Worm (Caenorhabditis elegans) whole organism, mixed stage, embryonic: Measurements from ENCODE around the gene srx-12.

ENCODE experiments used
- M03D4.4 ChIP-seq: sonication (generic microtip); optimal IDR thresholded peaks from 2 replicates; lab custom pipeline; 2017; ENCODE audit warnings: mild to moderate bottlenecking, missing genetic modification characterization, missing compliant biosample characterization
- bed-3 ChIP-seq: fragments of 200-800 bp; sonication (Bioruptor generic); optimal IDR thresholded peaks from 3 replicates; lab custom pipeline; 2018; ENCODE audit warnings: mild to moderate bottlenecking, missing genetic modification characterization, moderate library complexity, missing compliant biosample characterization
- blmp-1 ChIP-seq: fragments of 150-350 bp; optimal IDR thresholded peaks from 2 replicates; lab custom pipeline; 2014; ENCODE audit warnings: missing biosample characterization, missing genetic modification characterization
- ceh-43 ChIP-seq: fragments of 200-800 bp; sonication (Bioruptor generic); optimal IDR thresholded peaks from 2 replicates; lab custom pipeline; 2018; ENCODE audit warnings: mild to moderate bottlenecking, missing genetic modification characterization, moderate library complexity, missing compliant biosample characterization
- ceh-83 ChIP-seq: fragments of 200-800 bp; sonication (Bioruptor generic); optimal IDR thresholded peaks from 2 replicates; lab custom pipeline; 2018; ENCODE audit warnings: mild to moderate bottlenecking, missing genetic modification characterization, missing compliant biosample characterization
- ces-1 ChIP-seq: fragments of 150-350 bp; optimal IDR thresholded peaks from 2 replicates; lab custom pipeline; 2014; ENCODE audit warnings: missing biosample characterization, missing genetic modification reagents, missing genetic modification characterization
- cnd-1 ChIP-seq: fragments of 200-800 bp; sonication (Bioruptor generic); optimal IDR thresholded peaks from 2 replicates; lab custom pipeline; 2018; ENCODE audit warnings: mild to moderate bottlenecking, missing genetic modification characterization, missing compliant biosample characterization
- drap-1 ChIP-seq: fragments of 200-800 bp; sonication (Bioruptor generic); optimal IDR thresholded peaks from 3 replicates; lab custom pipeline; 2018; ENCODE audit warnings: mild to moderate bottlenecking, missing genetic modification characterization, missing compliant biosample characterization
- elt-1 ChIP-seq: sonication (generic microtip); optimal IDR thresholded peaks from 2 replicates; lab custom pipeline; 2017; ENCODE audit warnings: missing genetic modification characterization, mild to moderate bottlenecking, missing compliant biosample characterization, antibody characterized with exemption, moderate library complexity, borderline replicate concordance; ENCODE audit not compliant: insufficient read depth
- elt-3 ChIP-seq: fragments of 150-350 bp; optimal IDR thresholded peaks from 2 replicates; lab custom pipeline; 2014; ENCODE audit warnings: missing biosample characterization, missing genetic modification characterization
- flh-1 ChIP-seq: fragments of 200-800 bp; sonication (Bioruptor generic); optimal IDR thresholded peaks from 2 replicates; lab custom pipeline; 2018; ENCODE audit warnings: mild to moderate bottlenecking, missing genetic modification characterization, moderate library complexity, missing compliant biosample characterization
- hlh-1 ChIP-seq: fragments of 150-350 bp; optimal IDR thresholded peaks from 2 replicates; lab custom pipeline; 2014; ENCODE audit warnings: missing biosample characterization, missing genetic modification reagents, missing genetic modification characterization
- lsy-2 ChIP-seq: fragments of 150-350 bp; optimal IDR thresholded peaks from 2 replicates; lab custom pipeline; 2014; ENCODE audit warnings: missing biosample characterization, missing genetic modification characterization
- mep-1 ChIP-seq: fragments of 150-350 bp; optimal IDR thresholded peaks from 2 replicates; lab custom pipeline; 2017; ENCODE audit warnings: missing biosample characterization, missing genetic modification reagents, missing genetic modification characterization, inconsistent platforms
- mls-2 ChIP-seq: sonication (generic microtip); optimal IDR thresholded peaks from 2 replicates; lab custom pipeline; 2016; ENCODE audit warnings: mild to moderate bottlenecking, missing genetic modification characterization, moderate library complexity, missing compliant biosample characterization
- nhr-12 ChIP-seq: fragments of 150-350 bp; optimal IDR thresholded peaks from 2 replicates; lab custom pipeline; 2014; ENCODE audit warnings: missing biosample characterization, missing genetic modification characterization
- nhr-2 ChIP-seq: fragments of 150-350 bp; optimal IDR thresholded peaks from 2 replicates; lab custom pipeline; 2014; ENCODE audit warnings: missing biosample characterization, missing genetic modification characterization
- nhr-237 ChIP-seq: fragments of 150-350 bp; optimal IDR thresholded peaks from 2 replicates; lab custom pipeline; 2014; ENCODE audit warnings: missing biosample characterization, missing genetic modification characterization
- nhr-28 ChIP-seq: fragments of 150-350 bp; optimal IDR thresholded peaks from 2 replicates; lab custom pipeline; 2014; ENCODE audit warnings: missing biosample characterization, missing genetic modification characterization
- nhr-76 ChIP-seq: sonication (generic microtip); optimal IDR thresholded peaks from 2 replicates; lab custom pipeline; 2017; ENCODE audit warnings: missing biosample characterization, missing genetic modification characterization
- pha-4 ChIP-seq: fragments of 150-350 bp; optimal IDR thresholded peaks from 2 replicates; lab custom pipeline; 2018; ENCODE audit warnings: missing biosample characterization, missing genetic modification reagents, missing genetic modification characterization
- sem-2 ChIP-seq: fragments of 200-800 bp; sonication (Bioruptor generic); optimal IDR thresholded peaks from 2 replicates; lab custom pipeline; 2018; ENCODE audit warnings: mild to moderate bottlenecking, missing genetic modification characterization, missing compliant biosample characterization
- snpc-4 ChIP-seq: fragments of 150-350 bp; optimal IDR thresholded peaks from 2 replicates; lab custom pipeline; 2014; ENCODE audit warnings: missing biosample characterization, missing genetic modification characterization
- sptf-1 ChIP-seq: sonication (generic microtip); optimal IDR thresholded peaks from 2 replicates; lab custom pipeline; 2017; ENCODE audit warnings: mild to moderate bottlenecking, missing genetic modification characterization, moderate library complexity, missing compliant biosample characterization
- tbx-8 ChIP-seq: fragments of 200-800 bp; sonication (Bioruptor generic); optimal IDR thresholded peaks from 2 replicates; lab custom pipeline; 2018; ENCODE audit warnings: mild to moderate bottlenecking, missing genetic modification characterization, moderate library complexity, missing compliant biosample characterization
- unc-120 ChIP-seq: sonication (generic microtip); optimal IDR thresholded peaks from 2 replicates; lab custom pipeline; 2017; ENCODE audit warnings: missing genetic modification characterization, missing compliant biosample characterization; ENCODE audit not compliant: poor library complexity, severe bottlenecking
- unc-39 ChIP-seq: fragments of 150-350 bp; optimal IDR thresholded peaks from 2 replicates; lab custom pipeline; 2014; ENCODE audit warnings: missing biosample characterization, missing genetic modification characterization
- unc-62 ChIP-seq: fragments of 150-350 bp; optimal IDR thresholded peaks from 2 replicates; lab custom pipeline; 2014; ENCODE audit warnings: missing biosample characterization, missing genetic modification reagents, missing genetic modification characterization

Gene srx-12

DNA sequence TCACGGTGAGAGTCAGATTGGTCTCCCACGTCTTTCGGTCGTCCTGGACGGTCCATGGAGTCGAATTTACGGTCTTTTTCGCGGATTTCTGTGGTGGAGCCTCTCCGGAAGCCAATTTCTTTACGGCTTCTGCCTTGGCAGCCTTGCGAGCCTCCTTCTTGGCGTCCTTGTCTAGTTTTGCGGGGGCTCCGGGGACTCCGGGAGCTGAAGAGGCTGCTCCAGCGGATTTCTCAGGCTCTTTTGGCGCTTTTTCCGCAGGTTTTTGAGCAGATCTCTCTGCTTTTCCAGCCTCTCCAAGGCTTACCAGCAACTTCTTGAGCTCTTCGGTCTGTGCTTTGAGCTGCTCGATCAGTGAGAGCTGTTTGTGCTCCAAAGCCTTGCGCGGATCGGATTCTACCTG, 10.0 kb downstream of the srx-12 start:
- TF ChIP-seq drap-1 (GFP tag; lab: Kevin White, UChicago) (no peak), cnd-1 (no peak), lsy-2 (tag; lab: Kevin White, UChicago) (no peak), flh-1 (GFP tag; lab: Kevin White, UChicago) (no peak), mep-1 (tag; lab: Kevin White, UChicago) (no peak), unc-39 (no peak), hlh-1 (tag; lab: Kevin White, UChicago) (no peak), sem-2 (GFP tag; lab: Kevin White, UChicago) (no peak)

ce11 chrIV:1056263-1056942, 10.6 kb downstream of the srx-12 start, which contains the start of the genes Y55F3AM.13 and mrps-25:
TSS of gene Y55F3AM.13 (minus strand) at chrIV:1056313.
TSS of gene mrps-25 (plus strand) at chrIV:1056892.
- TF ChIP-seq hlh-1 (tag; lab: Kevin White, UChicago) (no peak), ces-1 (GFP tag; lab: Kevin White, UChicago) (peak; percentile 73), lsy-2 (tag; lab: Kevin White, UChicago) (peak; percentile 8), nhr-237 (tag; lab: Kevin White, UChicago) (peak; percentile 28)

DNA sequence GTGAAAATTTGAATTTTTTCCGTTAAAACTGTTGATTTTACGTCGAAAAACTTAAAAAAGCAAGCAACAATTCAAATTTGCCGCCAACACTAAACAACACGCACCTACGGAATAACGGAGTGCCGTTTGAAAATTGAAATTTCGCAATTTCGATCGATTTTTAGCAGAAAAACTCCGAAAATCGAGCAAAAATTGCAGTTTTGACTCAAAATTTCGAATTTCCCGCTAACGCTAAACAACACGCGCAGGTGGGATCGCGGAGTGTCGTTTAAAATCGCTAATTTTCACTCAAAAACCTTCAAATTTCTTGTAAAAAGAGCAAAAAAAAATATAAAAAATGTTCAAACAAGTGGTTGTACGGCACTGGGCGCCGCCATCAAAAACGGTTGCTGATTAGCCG, 12.7 kb downstream of the srx-12 start:
- TF ChIP-seq bed-3 (GFP tag; lab: Kevin White, UChicago), result no peak
- no peak for TF ChIP-seq unc-62 (GFP tag; lab: Kevin White, UChicago)
- no peak for TF ChIP-seq lsy-2 (tag; lab: Kevin White, UChicago)
- no peak for TF ChIP-seq sem-2 (GFP tag; lab: Kevin White, UChicago)
- no peak for TF ChIP-seq mls-2
- no peak for TF ChIP-seq snpc-4 (tag; lab: Kevin White, UChicago)
- no peak for TF ChIP-seq M03D4.4 (tag; lab: Kevin White, UChicago)

ce11 chrIV:1063058-1063457, 17.3 kb downstream of the srx-12 start:
- no peak for TF ChIP-seq elt-3
- TF ChIP-seq cnd-1, result no peak
- TF ChIP-seq flh-1 (GFP tag; lab: Kevin White, UChicago), result no peak
- TF ChIP-seq nhr-76, result no peak
- TF ChIP-seq nhr-28 (tag; lab: Kevin White, UChicago), result no peak
- no peak for TF ChIP-seq sem-2 (GFP tag; lab: Kevin White, UChicago)
- no peak for TF ChIP-seq sptf-1
- TF ChIP-seq elt-1 (tag; lab: Kevin White, UChicago), result no peak
- no peak for TF ChIP-seq ces-1 (GFP tag; lab: Kevin White, UChicago)
- TF ChIP-seq bed-3 (GFP tag; lab: Kevin White, UChicago), result no peak
- no peak for TF ChIP-seq unc-120
- no peak for TF ChIP-seq snpc-4 (tag; lab: Kevin White, UChicago)

DNA sequence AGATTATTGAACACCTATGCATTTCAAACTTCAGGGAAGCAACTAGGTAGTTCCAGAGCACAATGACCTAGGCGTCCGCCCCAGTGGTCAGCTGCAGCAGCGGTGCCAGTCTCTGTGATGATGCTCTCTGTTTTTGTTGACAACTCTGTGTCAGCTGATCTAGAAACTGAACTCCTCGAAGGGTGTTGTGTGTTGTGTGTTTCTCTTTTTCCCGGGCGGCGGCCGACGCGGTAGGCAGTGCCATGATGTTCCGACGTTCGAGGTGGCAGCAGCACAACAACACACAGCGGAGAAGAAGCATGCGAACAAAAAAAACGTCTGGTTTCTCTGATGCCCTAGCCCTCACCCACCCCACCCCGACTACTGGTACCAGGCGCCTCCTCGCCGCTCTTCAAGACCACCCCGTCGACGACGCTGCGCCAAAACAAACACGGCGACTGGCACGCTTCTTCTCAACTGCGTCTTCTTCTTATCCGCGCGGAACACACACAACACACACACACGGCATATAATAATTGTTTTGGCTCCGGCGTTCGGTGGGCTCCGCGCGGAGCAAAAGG, 18.6 kb downstream of the srx-12 start:
- TF ChIP-seq ceh-43 (GFP tag; lab: Kevin White, UChicago) (no peak), nhr-28 (tag; lab: Kevin White, UChicago) (no peak), drap-1 (GFP tag; lab: Kevin White, UChicago) (no peak), tbx-8 (GFP tag; lab: Kevin White, UChicago) (no peak), blmp-1 (tag; lab: Kevin White, UChicago) (no peak), lsy-2 (tag; lab: Kevin White, UChicago) (no peak), nhr-2 (tag; lab: Kevin White, UChicago) (no peak), ceh-83 (no peak), M03D4.4 (tag; lab: Kevin White, UChicago) (no peak), nhr-12 (tag; lab: Kevin White, UChicago) (no peak), unc-120 (no peak), pha-4 (tag; lab: Kevin White, UChicago) (no peak), unc-62 (GFP tag; lab: Kevin White, UChicago) (no peak), unc-39 (no peak), elt-1 (tag; lab: Kevin White, UChicago) (no peak), nhr-237 (tag; lab: Kevin White, UChicago) (no peak)
- TF ChIP-seq, all 35 proteins: peak for 0
